Fruit fly (Drosophila melanogaster) whole organism, embryonic: ENCODE measurements around the gene Gycalpha99B.

Experiments used
- BEAF-32 ChIP-seq: fragments of 200-800 bp; sonication (Bioruptor generic); optimal IDR thresholded peaks from 3 replicates; lab custom pipeline; 2017; ENCODE audit warnings: missing biosample characterization, missing genetic modification characterization, mild to moderate bottlenecking, moderate library complexity, missing genetic modification reagents
- CG10267 ChIP-seq: fragments of 200-800 bp; sonication (Bioruptor generic); optimal IDR thresholded peaks from 2 replicates; lab custom pipeline; 2018; ENCODE audit warnings: missing biosample characterization, mild to moderate bottlenecking, missing genetic modification characterization, moderate library complexity
- CG10462 ChIP-seq: fragments of 200-800 bp; sonication (Bioruptor generic); optimal IDR thresholded peaks from 2 replicates; lab custom pipeline; 2016; ENCODE audit warnings: missing biosample characterization, missing genetic modification characterization
- CG12219 ChIP-seq: fragments of 200-800 bp; sonication (Bioruptor generic); optimal IDR thresholded peaks from 3 replicates; lab custom pipeline; 2018; ENCODE audit warnings: missing biosample characterization, mild to moderate bottlenecking, missing genetic modification characterization
- CG12942 ChIP-seq: fragments of 200-800 bp; sonication (Bioruptor generic); optimal IDR thresholded peaks from 3 replicates; lab custom pipeline; 2016; ENCODE audit warnings: missing biosample characterization, missing genetic modification characterization
- CG13624 ChIP-seq: fragments of 200-800 bp; sonication (Bioruptor generic); optimal IDR thresholded peaks from 2 replicates; lab custom pipeline; 2016; ENCODE audit warnings: missing biosample characterization, missing genetic modification characterization
- CG14710 ChIP-seq: fragments of 200-800 bp; sonication (Bioruptor generic); optimal IDR thresholded peaks from 3 replicates; lab custom pipeline; 2019; ENCODE audit warnings: missing biosample characterization, mild to moderate bottlenecking, missing genetic modification characterization, moderate library complexity
- CG15479 ChIP-seq: fragments of 200-800 bp; sonication (Bioruptor generic); optimal IDR thresholded peaks from 3 replicates; lab custom pipeline; 2019; ENCODE audit warnings: missing biosample characterization, mild to moderate bottlenecking, missing genetic modification characterization, moderate library complexity
- CG17328 ChIP-seq: fragments of 200-800 bp; sonication (Bioruptor generic); IDR thresholded peaks from 2 replicates; pipeline ENCODE4 v1.3.6; 2022; ENCODE audit warnings: missing biosample characterization, missing genetic modification characterization
- CG18262 ChIP-seq: fragments of 200-800 bp; optimal IDR thresholded peaks from 3 replicates; lab custom pipeline; 2019; ENCODE audit warnings: missing biosample characterization, mild to moderate bottlenecking, missing genetic modification characterization, moderate library complexity
- CG2129 ChIP-seq: fragments of 200-800 bp; sonication (Bioruptor generic); IDR thresholded peaks from 2 replicates; pipeline ENCODE4 v1.3.6; 2022; ENCODE audit warnings: missing biosample characterization, missing genetic modification characterization; ENCODE audit not compliant: partially characterized antibody
- CG30403 ChIP-seq: fragments of 200-800 bp; sonication (Bioruptor generic); optimal IDR thresholded peaks from 3 replicates; lab custom pipeline; 2016; ENCODE audit warnings: missing biosample characterization, missing genetic modification characterization
- CG3407 ChIP-seq: fragments of 200-800 bp; sonication (Bioruptor generic); optimal IDR thresholded peaks from 2 replicates; lab custom pipeline; 2018; ENCODE audit warnings: missing biosample characterization, mild to moderate bottlenecking, missing genetic modification characterization
- CG4820 ChIP-seq: fragments of 200-800 bp; sonication (Bioruptor generic); optimal IDR thresholded peaks from 3 replicates; lab custom pipeline; 2016; ENCODE audit warnings: missing biosample characterization, missing genetic modification characterization
- CG6689 ChIP-seq: fragments of 200-800 bp; sonication (Bioruptor generic); IDR thresholded peaks from 2 replicates; pipeline ENCODE4 v1.3.6; 2022; ENCODE audit warnings: missing biosample characterization, missing genetic modification characterization
- CTCF ChIP-seq: fragments of 200-800 bp; sonication (Bioruptor generic); optimal IDR thresholded peaks from 2 replicates; lab custom pipeline; 2017; ENCODE audit warnings: missing biosample characterization, mild to moderate bottlenecking, missing genetic modification characterization, moderate library complexity
- D19B ChIP-seq: fragments of 200-800 bp; sonication (Bioruptor generic); optimal IDR thresholded peaks from 2 replicates; lab custom pipeline; 2017; ENCODE audit warnings: missing biosample characterization, mild to moderate bottlenecking, missing genetic modification characterization
- Eip74EF ChIP-seq, 2 experiments: fragments of 200-800 bp in 1 of 2; fragments of >200 bp in 1 of 2; sonication (Bioruptor generic) in 1 of 2; optimal IDR thresholded peaks; 2 replicates each; lab custom pipeline; 2017 to 2019; ENCODE audit warnings: missing biosample characterization in 2 of 2, missing genetic modification characterization in 2 of 2, mild to moderate bottlenecking in 1 of 2, moderate library complexity in 1 of 2
- Ets65A ChIP-seq: fragments of 200-800 bp; sonication (Bioruptor generic); peaks from one replicate; lab custom pipeline; 2016; ENCODE audit warnings: missing biosample characterization, missing genetic modification characterization
- Hr39 ChIP-seq: fragments of >200 bp; optimal IDR thresholded peaks from 2 replicates; lab custom pipeline; 2017
- Hr78 ChIP-seq, 2 experiments: fragments of 200-800 bp in 1 of 2; fragments of >200 bp in 1 of 2; sonication (Bioruptor generic) in 1 of 2; optimal IDR thresholded peaks; 2 replicates each; lab custom pipeline; 2017 to 2019; ENCODE audit warnings: missing biosample characterization in 2 of 2, missing genetic modification characterization in 2 of 2, mild to moderate bottlenecking in 1 of 2, moderate library complexity in 1 of 2
- Med ChIP-seq: fragments of 200-800 bp; sonication (Bioruptor generic); peaks from one replicate; lab custom pipeline; 2016; ENCODE audit warnings: missing biosample characterization, missing genetic modification characterization, mild to moderate bottlenecking, inconsistent platforms, moderate library complexity
- Oli ChIP-seq: fragments of 200-800 bp; sonication (Bioruptor generic); optimal IDR thresholded peaks from 2 replicates; lab custom pipeline; 2018; ENCODE audit warnings: missing biosample characterization, mild to moderate bottlenecking, missing genetic modification characterization, moderate library complexity
- Opbp ChIP-seq: fragments of 200-800 bp; sonication (Bioruptor generic); IDR thresholded peaks from 3 replicates; pipeline ENCODE4 v1.3.6; 2022; ENCODE audit warnings: missing biosample characterization, missing genetic modification characterization; ENCODE audit not compliant: partially characterized antibody
- Six4 ChIP-seq: fragments of 200-800 bp; sonication (Bioruptor generic); optimal IDR thresholded peaks from 2 replicates; lab custom pipeline; 2016; ENCODE audit warnings: missing biosample characterization, missing genetic modification characterization
- Trl ChIP-seq, 3 experiments: fragments of >200 bp in 2 of 3; fragments of 200-800 bp in 1 of 3; sonication (Bioruptor generic) in 1 of 3; optimal IDR thresholded peaks; 2 replicates in 1 of 3; 3 replicates in 2 of 3; lab custom pipeline; 2016 to 2017; ENCODE audit warnings: missing biosample characterization in 1 of 3, missing genetic modification characterization in 1 of 3
- br ChIP-seq: fragments of >200 bp; optimal IDR thresholded peaks from 2 replicates; lab custom pipeline; 2017
- caup ChIP-seq: fragments of 200-800 bp; sonication (Bioruptor generic); optimal IDR thresholded peaks from 3 replicates; lab custom pipeline; 2017; ENCODE audit warnings: missing biosample characterization, mild to moderate bottlenecking, missing genetic modification characterization, moderate library complexity; ENCODE audit not compliant: severe bottlenecking
- chn ChIP-seq: fragments of 200-800 bp; sonication (Bioruptor generic); optimal IDR thresholded peaks from 2 replicates; lab custom pipeline; 2016; ENCODE audit warnings: missing biosample characterization, missing genetic modification characterization
- dati ChIP-seq: fragments of 200-800 bp; sonication (Bioruptor generic); IDR thresholded peaks from 2 replicates; pipeline ENCODE4 v1.3.6; 2022; ENCODE audit warnings: missing biosample characterization, missing genetic modification characterization
- dpn ChIP-seq, 2 experiments: fragments of 200-800 bp; sonication (Bioruptor generic); optimal IDR thresholded peaks; 3 replicates each; lab custom pipeline; 2016; ENCODE audit warnings: missing biosample characterization in 2 of 2, missing genetic modification characterization in 2 of 2
- esg ChIP-seq: fragments of 200-800 bp; sonication (Bioruptor generic); conservative IDR thresholded peaks from 2 replicates; pipeline ENCODE4 v1.3.6; 2022; ENCODE audit warnings: missing biosample characterization, missing genetic modification characterization
- eve ChIP-seq, 2 experiments: fragments of >200 bp; optimal IDR thresholded peaks; 2 replicates each; lab custom pipeline; 2017; ENCODE audit warnings: missing biosample characterization in 2 of 2, missing genetic modification characterization in 2 of 2
- gcm2 ChIP-seq: fragments of 200-800 bp; sonication (Bioruptor generic); optimal IDR thresholded peaks from 2 replicates; lab custom pipeline; 2016; ENCODE audit warnings: missing biosample characterization, missing genetic modification characterization
- gfzf ChIP-seq: fragments of 200-800 bp; sonication (Bioruptor generic); optimal IDR thresholded peaks from 2 replicates; lab custom pipeline; 2016; ENCODE audit warnings: missing biosample characterization, mild to moderate bottlenecking, missing genetic modification characterization, moderate library complexity
- grau ChIP-seq: fragments of 200-800 bp; optimal IDR thresholded peaks from 3 replicates; lab custom pipeline; 2019; ENCODE audit warnings: missing biosample characterization, mild to moderate bottlenecking, missing genetic modification characterization, moderate library complexity
- jing ChIP-seq: fragments of 200-800 bp; sonication (Bioruptor generic); optimal IDR thresholded peaks from 2 replicates; lab custom pipeline; 2018; ENCODE audit warnings: missing biosample characterization, mild to moderate bottlenecking, missing genetic modification characterization
- lab ChIP-seq: fragments of 200-800 bp; sonication (Bioruptor generic); optimal IDR thresholded peaks from 3 replicates; lab custom pipeline; 2017; ENCODE audit warnings: missing biosample characterization, missing genetic modification characterization, mild to moderate bottlenecking, moderate library complexity, missing genetic modification reagents
- lbe ChIP-seq: fragments of 200-800 bp; sonication (Bioruptor generic); optimal IDR thresholded peaks from 2 replicates; lab custom pipeline; 2016; ENCODE audit warnings: missing biosample characterization, mild to moderate bottlenecking, missing genetic modification characterization
- mld ChIP-seq: fragments of 200-800 bp; sonication (Bioruptor generic); IDR thresholded peaks from 3 replicates; pipeline ENCODE4 v1.3.6; 2022; ENCODE audit warnings: missing biosample characterization, missing genetic modification characterization; ENCODE audit not compliant: partially characterized antibody
- nau ChIP-seq: fragments of 200-800 bp; sonication (Bioruptor generic); optimal IDR thresholded peaks from 3 replicates; lab custom pipeline; 2017; ENCODE audit warnings: missing biosample characterization, mild to moderate bottlenecking, missing genetic modification characterization, missing genetic modification reagents
- pan ChIP-seq, 4 experiments: fragments of >200 bp in 3 of 4; fragments of 200-800 bp in 1 of 4; sonication (Bioruptor generic) in 1 of 4; optimal IDR thresholded peaks in 3 of 4; IDR thresholded peaks in 1 of 4; 2 replicates each; pipeline versions ENCODE4 v1.3.6 to Lab custom; 2017 to 2022; ENCODE audit warnings: missing biosample characterization in 2 of 4, missing genetic modification characterization in 2 of 4, mixed read lengths in 1 of 4
- peb ChIP-seq: fragments of 200-800 bp; sonication (Bioruptor generic); IDR thresholded peaks from 2 replicates; pipeline ENCODE4 v1.3.6; 2022; ENCODE audit warnings: missing biosample characterization, missing genetic modification characterization
- phol ChIP-seq: fragments of 200-800 bp; sonication (Bioruptor generic); optimal IDR thresholded peaks from 3 replicates; lab custom pipeline; 2018; ENCODE audit warnings: missing biosample characterization, mild to moderate bottlenecking, missing genetic modification characterization, moderate library complexity
- pnt ChIP-seq: fragments of 200-800 bp; sonication (Bioruptor generic); optimal IDR thresholded peaks from 3 replicates; lab custom pipeline; 2016; ENCODE audit warnings: missing biosample characterization, missing genetic modification characterization
- ranshi ChIP-seq: fragments of 200-800 bp; sonication (Bioruptor generic); IDR thresholded peaks from 2 replicates; pipeline ENCODE4 v1.3.6; 2022; ENCODE audit warnings: missing biosample characterization, missing genetic modification characterization
- row ChIP-seq: fragments of 200-800 bp; sonication (Bioruptor generic); IDR thresholded peaks from 3 replicates; pipeline ENCODE4 v1.3.6; 2022; ENCODE audit warnings: missing biosample characterization, missing genetic modification characterization
- sim ChIP-seq: fragments of 200-800 bp; sonication (Bioruptor generic); IDR thresholded peaks from 2 replicates; pipeline ENCODE4 v1.3.6; 2022; ENCODE audit warnings: missing biosample characterization, missing genetic modification characterization
- sqz ChIP-seq: fragments of 200-800 bp; sonication (Bioruptor generic); optimal IDR thresholded peaks from 3 replicates; lab custom pipeline; 2018; ENCODE audit warnings: missing biosample characterization, mild to moderate bottlenecking, missing genetic modification characterization
- tap ChIP-seq: fragments of 200-800 bp; optimal IDR thresholded peaks from 3 replicates; lab custom pipeline; 2019; ENCODE audit warnings: missing biosample characterization, mild to moderate bottlenecking, missing genetic modification characterization, moderate library complexity
- wor ChIP-seq: fragments of 200-800 bp; sonication (Bioruptor generic); IDR thresholded peaks from 2 replicates; pipeline ENCODE4 v1.3.6; 2022; ENCODE audit warnings: missing biosample characterization, missing genetic modification characterization

The Gycalpha99B gene

dm6 chr3R:29717519-29717918 lies 35.2 kb downstream of the Gycalpha99B start (continued):
- peak; percentile 50 for TF ChIP-seq phol (tag; lab: Kevin White, UChicago)
- no peak for TF ChIP-seq CTCF (GFP tag; lab: Kevin White, UChicago)
- no peak for TF ChIP-seq Opbp (GFP tag; lab: Robert Waterston, UW)
- peak; percentile 43 for TF ChIP-seq esg
- no peak for TF ChIP-seq eve (GFP tag; optimal IDR thresholded peaks at IDR 0.05; lab: Kevin White, UChicago)
- no peak for TF ChIP-seq CG12219
- no peak for TF ChIP-seq pnt
- TF ChIP-seq sim: no peak
- peak; percentile 14 for TF ChIP-seq Ets65A (GFP tag; lab: Kevin White, UChicago)
- peak; percentile 28 for TF ChIP-seq Oli (tag; lab: Kevin White, UChicago)
- peak; percentile 47 for TF ChIP-seq CG4820
- TF ChIP-seq CG13624: no peak
- no peak for TF ChIP-seq CG10267 (tag; lab: Kevin White, UChicago)
- no peak for TF ChIP-seq br (lab: Kevin White, UChicago)
- TF ChIP-seq dpn (GFP tag; optimal IDR thresholded peaks at IDR 0.05; lab: Kevin White, UChicago): peak in 1 of 2 experiments; percentile 17
- TF ChIP-seq CG2129 (GFP tag; lab: Robert Waterston, UW): no peak
- peak; percentile 47 for TF ChIP-seq row (GFP tag; lab: Robert Waterston, UW)
- TF ChIP-seq tap: peak; percentile 22
- TF ChIP-seq Eip74EF (GFP tag; optimal IDR thresholded peaks at IDR 0.05; lab: Kevin White, UChicago): no peak
- TF ChIP-seq Hr78 (GFP tag; optimal IDR thresholded peaks at IDR 0.05; lab: Kevin White, UChicago): peak in 1 of 2 experiments; percentile 31
- no peak for TF ChIP-seq sqz
- TF ChIP-seq nau (GFP tag; lab: Kevin White, UChicago): no peak
- TF ChIP-seq lab: peak; percentile 7
- no peak for TF ChIP-seq caup
- TF ChIP-seq lbe (GFP tag; lab: Kevin White, UChicago): no peak
- TF ChIP-seq gcm2 (GFP tag; lab: Kevin White, UChicago): no peak
- TF ChIP-seq wor: no peak
- TF ChIP-seq CG30403: peak; percentile 49
- TF ChIP-seq Hr39 (lab: Kevin White, UChicago): no peak
- TF ChIP-seq Med (GFP tag; lab: Kevin White, UChicago): peak; percentile 83
- no peak for TF ChIP-seq mld (GFP tag; lab: Robert Waterston, UW)
- peak; percentile 5 for TF ChIP-seq CG18262
- TF ChIP-seq ranshi (GFP tag; lab: Robert Waterston, UW): peak; percentile 26; the same call in 1 of the 2 replicates
- 0 out of 2 replicates have a peak, but pooled peaks have one; percentile 22 for TF ChIP-seq CG6689 (GFP tag; lab: Robert Waterston, UW)
- no peak for TF ChIP-seq D19B (GFP tag; lab: Kevin White, UChicago)
- TF ChIP-seq jing (GFP tag; lab: Kevin White, UChicago): peak; percentile 41
- peak; percentile 34 for TF ChIP-seq grau (tag; lab: Kevin White, UChicago)
- no peak for TF ChIP-seq pan (optimal IDR thresholded peaks at IDR 0.05; lab: Kevin White, UChicago)
- TF ChIP-seq pan (GFP tag; optimal IDR thresholded peaks at IDR 0.05 in 1 of 2, IDR thresholded peaks at IDR 0.05 in 1 of 2): peak in 1 of 2 experiments; percentile 25
- no peak for TF ChIP-seq chn (GFP tag; lab: Kevin White, UChicago)
- no peak for TF ChIP-seq CG14710
- TF ChIP-seq dati: no peak
- no peak for TF ChIP-seq CG17328 (GFP tag; lab: Robert Waterston, UW)
- no peak for TF ChIP-seq Trl (optimal IDR thresholded peaks at IDR 0.05; lab: Kevin White, UChicago)
- no peak for TF ChIP-seq Trl (GFP tag; optimal IDR thresholded peaks at IDR 0.05; lab: Kevin White, UChicago)
- no peak for TF ChIP-seq BEAF-32 (GFP tag; lab: Kevin White, UChicago)
- no peak for TF ChIP-seq gfzf
- no peak for TF ChIP-seq CG15479
- peak; percentile 14 for TF ChIP-seq CG12942 (GFP tag; lab: Kevin White, UChicago)
- no peak for TF ChIP-seq CG10462
- TF ChIP-seq peb (GFP tag; lab: Robert Waterston, UW): no peak
- peak; percentile 5 for TF ChIP-seq Six4 (GFP tag; lab: Kevin White, UChicago)
- no peak for TF ChIP-seq CG3407
